Worm (Caenorhabditis elegans): ENCODE measurements around the gene cut-6.

DNA sequence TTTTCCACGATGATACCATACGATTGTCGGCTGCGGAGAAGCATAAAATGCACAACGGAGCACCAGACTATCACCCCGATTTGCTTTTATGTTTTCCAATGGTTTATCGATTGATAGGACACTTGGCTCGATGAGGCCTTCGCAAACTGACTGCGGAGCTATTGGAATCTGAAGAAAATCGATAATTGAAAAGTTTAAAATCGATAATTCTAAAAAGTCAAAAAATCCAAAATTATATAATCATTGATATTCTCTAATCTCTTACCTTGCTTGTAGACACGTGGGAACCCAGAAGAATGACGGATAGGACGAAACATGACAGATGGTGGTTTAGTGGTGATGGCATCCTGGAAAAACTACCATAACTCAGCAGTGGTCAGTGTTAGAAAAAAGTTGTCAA, 41.9 kb downstream of the cut-6 start, which contains the start of gene zig-5:
- TF ChIP-seq ama-1 (optimal IDR thresholded peaks at IDR 0.05) (no peak), flt-1 (GFP tag; IDR thresholded peaks at IDR 0.05) (no peak), ceh-36 (tag; optimal IDR thresholded peaks at IDR 0.05) (no peak), B0310.2 (tag; optimal IDR thresholded peaks at IDR 0.05) (no peak), hmbx-1 (tag; optimal IDR thresholded peaks at IDR 0.05) (no peak), scrt-1 (GFP tag; IDR thresholded peaks at IDR 0.05) (no peak)

All from whole organism, early embryonic.